Worm (Caenorhabditis elegans): ENCODE measurements around the gene T28C12.2.
A peak's percentile ranks its signal among the peaks of the same experiment; 100 is the strongest.

- TF ChIP-seq F37B4.10 (GFP tag; IDR thresholded peaks at IDR 0.05) (no peak), unc-130 (GFP tag; optimal IDR thresholded peaks at IDR 0.05) (no peak), lin-35 (GFP tag; optimal IDR thresholded peaks at IDR 0.05) (peak in 1 of 3 experiments; percentile 34)
Observed at ce11 chrV:6326394-6326793, 2.6 kb upstream of the T28C12.2 start.

Measured in whole organism, young adult.